Fruit fly (Drosophila melanogaster): ENCODE data around the gene CG7156.

dm6 chr3R:18245044-18245596 is 3.2 kb upstream of the CG7156 start:
- TF ChIP-seq CTCF (optimal IDR thresholded peaks at IDR 0.05) (no peak), CG8478 (optimal IDR thresholded peaks at IDR 0.05) (no peak)
